Worm (Caenorhabditis elegans) whole organism, early embryonic: ENCODE measurements around the gene clec-202.

Source experiments
- B0310.2 ChIP-seq: sonication (generic microtip); optimal IDR thresholded peaks from 2 replicates; lab custom pipeline; 2016; ENCODE audit warnings: mild to moderate bottlenecking, missing genetic modification characterization, missing compliant biosample characterization
- F13C5.2 ChIP-seq: sonication (generic microtip); optimal IDR thresholded peaks from 2 replicates; lab custom pipeline; 2017; ENCODE audit warnings: mild to moderate bottlenecking, missing genetic modification characterization, inconsistent platforms, missing compliant biosample characterization
- aly-1 ChIP-seq: sonication (generic microtip); optimal IDR thresholded peaks from 2 replicates; lab custom pipeline; 2016; ENCODE audit warnings: missing genetic modification characterization, missing compliant biosample characterization
- ama-1 ChIP-seq: fragments of 150-350 bp; optimal IDR thresholded peaks from 2 replicates; lab custom pipeline; 2014
- ceh-13 ChIP-seq: fragments of 200-800 bp; sonication (Bioruptor generic); optimal IDR thresholded peaks from 2 replicates; lab custom pipeline; 2018; ENCODE audit warnings: mild to moderate bottlenecking, missing genetic modification characterization, missing compliant biosample characterization
- ceh-36 ChIP-seq: sonication (generic microtip); optimal IDR thresholded peaks from 2 replicates; lab custom pipeline; 2016; ENCODE audit warnings: missing genetic modification characterization, inconsistent platforms, missing compliant biosample characterization
- ets-7 ChIP-seq: sonication (generic microtip); optimal IDR thresholded peaks from 2 replicates; lab custom pipeline; 2016; ENCODE audit warnings: missing genotype, missing genetic modification characterization, missing compliant biosample characterization
- flt-1 ChIP-seq: fragments of 200-800 bp; sonication (Bioruptor generic); IDR thresholded peaks from 2 replicates; pipeline ENCODE4 v1.3.6; 2022; ENCODE audit warnings: missing genetic modification characterization, missing compliant biosample characterization
- hmbx-1 ChIP-seq: sonication (generic microtip); optimal IDR thresholded peaks from 2 replicates; lab custom pipeline; 2016; ENCODE audit warnings: mild to moderate bottlenecking, missing genetic modification characterization, missing compliant biosample characterization
- hmg-4 ChIP-seq: fragments of 200-800 bp; sonication (Bioruptor generic); optimal IDR thresholded peaks from 2 replicates; lab custom pipeline; 2018; ENCODE audit warnings: mild to moderate bottlenecking, missing genetic modification characterization, missing compliant biosample characterization
- hnd-1 ChIP-seq: sonication (generic microtip); optimal IDR thresholded peaks from 2 replicates; lab custom pipeline; 2016; ENCODE audit warnings: missing genetic modification characterization, missing compliant biosample characterization
- pes-1 ChIP-seq: fragments of 200-800 bp; sonication (Bioruptor generic); IDR thresholded peaks from 2 replicates; pipeline ENCODE4 v1.3.6; 2022; ENCODE audit warnings: missing genetic modification reagents, missing genetic modification characterization, missing compliant biosample characterization
- scrt-1 ChIP-seq: fragments of 200-800 bp; sonication (Bioruptor generic); IDR thresholded peaks from 2 replicates; pipeline ENCODE4 v1.3.6; 2022; ENCODE audit warnings: missing genetic modification characterization, missing compliant biosample characterization
- sea-1 ChIP-seq: fragments of 200-800 bp; sonication (Bioruptor generic); conservative IDR thresholded peaks from 2 replicates; pipeline ENCODE4 v1.3.6; 2022; ENCODE audit warnings: missing genetic modification characterization, missing compliant biosample characterization
- tbx-11 ChIP-seq: fragments of 200-800 bp; sonication (Bioruptor generic); IDR thresholded peaks from 2 replicates; pipeline ENCODE4 v1.3.6; 2022; ENCODE audit warnings: missing genetic modification characterization, missing compliant biosample characterization
- tbx-37 ChIP-seq: fragments of 200-800 bp; sonication (Bioruptor generic); conservative IDR thresholded peaks from 2 replicates; pipeline ENCODE4 v1.3.6; 2022; ENCODE audit warnings: missing genetic modification reagents, missing genetic modification characterization, missing compliant biosample characterization
- tra-4 ChIP-seq: sonication (generic microtip); optimal IDR thresholded peaks from 2 replicates; lab custom pipeline; 2017; ENCODE audit warnings: missing genetic modification characterization, missing compliant biosample characterization

Gene clec-202

DNA sequence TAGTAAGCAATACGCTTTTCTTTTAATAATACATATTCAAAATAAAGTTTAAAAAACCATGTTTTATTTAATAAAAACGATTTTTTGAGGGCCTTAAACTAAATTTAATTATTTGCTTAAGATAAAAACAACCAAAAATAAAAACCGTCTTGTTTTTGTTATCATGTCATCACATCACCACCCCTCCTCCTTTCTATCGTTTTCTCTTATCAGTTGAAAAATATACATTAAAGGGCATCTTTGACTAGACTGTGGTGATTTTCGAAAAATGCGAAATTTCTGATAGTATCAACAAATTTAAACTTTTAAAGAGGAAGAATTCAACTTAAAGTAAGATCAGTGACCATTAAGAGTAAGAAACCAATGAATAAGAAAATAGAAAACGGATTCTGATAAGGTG lies 44.9 kb downstream of the clec-202 start:
- TF ChIP-seq ets-7 (tag; lab: Kevin White, UChicago) (no peak), ama-1 (lab: Kevin White, UChicago) (no peak), hnd-1 (tag; lab: Kevin White, UChicago) (no peak), ceh-36 (tag; lab: Kevin White, UChicago) (no peak), scrt-1 (GFP tag; lab: Robert Waterston, UW) (no peak), tra-4 (tag; lab: Kevin White, UChicago) (no peak), B0310.2 (tag; lab: Kevin White, UChicago) (no peak), F13C5.2 (tag; lab: Kevin White, UChicago) (no peak), tbx-11 (GFP tag; lab: Robert Waterston, UW) (no peak), hmg-4 (GFP tag; lab: Kevin White, UChicago) (no peak), pes-1 (GFP tag; lab: Robert Waterston, UW) (no peak), ceh-13 (GFP tag; lab: Kevin White, UChicago) (no peak), flt-1 (no peak), hmbx-1 (no peak), sea-1 (GFP tag; lab: Robert Waterston, UW) (no peak), aly-1 (tag; lab: Kevin White, UChicago) (no peak), tbx-37 (GFP tag; lab: Robert Waterston, UW) (no peak)

DNA sequence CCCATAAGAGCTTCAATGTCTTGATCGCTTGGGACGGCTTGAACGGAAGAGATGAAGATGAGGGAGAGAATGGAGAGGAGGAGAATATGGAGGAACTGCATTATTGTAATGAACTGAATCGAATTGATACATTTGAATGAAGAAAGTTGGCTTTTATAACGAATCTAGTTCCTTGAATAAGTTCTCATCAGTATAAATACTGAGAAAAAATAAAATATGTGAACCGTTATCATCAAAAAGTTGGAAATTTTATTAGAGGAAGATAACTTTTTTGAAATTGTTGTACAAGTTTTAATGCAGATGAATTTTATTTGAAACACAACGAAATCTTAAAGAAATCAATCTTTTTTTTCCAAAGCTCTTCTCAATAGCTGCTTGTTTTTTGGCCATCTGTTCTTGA lies 45.8 kb downstream of the clec-202 start, which contains the start of gene T02D1.7:
T02D1.7 (minus strand) TSS at position 101 of the 400 bp plus-strand sequence.
- TF ChIP-seq tbx-37 (GFP tag; lab: Robert Waterston, UW), result no peak
- no peak for TF ChIP-seq tra-4 (tag; lab: Kevin White, UChicago)
- TF ChIP-seq ceh-13 (GFP tag; lab: Kevin White, UChicago), result no peak
- TF ChIP-seq aly-1 (tag; lab: Kevin White, UChicago), result no peak
- no peak for TF ChIP-seq F13C5.2 (tag; lab: Kevin White, UChicago)
- no peak for TF ChIP-seq scrt-1 (GFP tag; lab: Robert Waterston, UW)
- no peak for TF ChIP-seq ama-1 (lab: Kevin White, UChicago)
- TF ChIP-seq hmg-4 (GFP tag; lab: Kevin White, UChicago), result no peak
- TF ChIP-seq hnd-1 (tag; lab: Kevin White, UChicago), result no peak
- no peak for TF ChIP-seq hmbx-1
- no peak for TF ChIP-seq B0310.2 (tag; lab: Kevin White, UChicago)
- no peak for TF ChIP-seq pes-1 (GFP tag; lab: Robert Waterston, UW)
- no peak for TF ChIP-seq ceh-36 (tag; lab: Kevin White, UChicago)
- TF ChIP-seq tbx-11 (GFP tag; lab: Robert Waterston, UW), result no peak
- TF ChIP-seq sea-1 (GFP tag; lab: Robert Waterston, UW), result no peak
- no peak for TF ChIP-seq flt-1
- TF ChIP-seq ets-7 (tag; lab: Kevin White, UChicago), result no peak

DNA sequence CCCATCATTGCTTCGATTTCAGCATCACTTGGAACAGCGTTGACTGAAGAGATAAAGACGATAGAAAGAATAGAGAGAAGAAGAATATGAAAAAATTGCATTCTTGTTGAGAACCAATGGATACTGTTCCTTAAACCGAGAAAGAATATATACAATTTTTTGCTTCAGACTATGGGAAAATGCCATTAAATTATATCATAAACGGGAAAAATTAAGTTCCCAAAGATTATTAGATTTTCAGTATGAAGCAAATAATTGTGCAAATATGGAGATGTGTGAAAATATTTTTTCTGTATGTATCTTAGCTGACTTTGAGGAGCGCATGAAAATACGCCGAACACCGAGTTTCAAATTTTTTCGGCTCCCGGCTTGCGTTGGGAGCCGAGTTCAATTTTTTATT lies 46.2 kb downstream of the clec-202 start, which contains the start of gene T02D1.9:
T02D1.9 (minus strand) TSS at position 101 of the 400 bp plus-strand sequence.
- TF ChIP-seq tbx-11 (GFP tag; lab: Robert Waterston, UW) (no peak), ceh-13 (GFP tag; lab: Kevin White, UChicago) (no peak), hmbx-1 (no peak), aly-1 (tag; lab: Kevin White, UChicago) (no peak), pes-1 (GFP tag; lab: Robert Waterston, UW) (no peak), tra-4 (tag; lab: Kevin White, UChicago) (no peak), ceh-36 (tag; lab: Kevin White, UChicago) (no peak), B0310.2 (tag; lab: Kevin White, UChicago) (no peak), tbx-37 (GFP tag; lab: Robert Waterston, UW) (no peak), ama-1 (lab: Kevin White, UChicago) (no peak), sea-1 (GFP tag; lab: Robert Waterston, UW) (no peak), F13C5.2 (tag; lab: Kevin White, UChicago) (no peak), scrt-1 (GFP tag; lab: Robert Waterston, UW) (no peak), hmg-4 (GFP tag; lab: Kevin White, UChicago) (no peak), flt-1 (no peak), hnd-1 (tag; lab: Kevin White, UChicago) (no peak)

DNA sequence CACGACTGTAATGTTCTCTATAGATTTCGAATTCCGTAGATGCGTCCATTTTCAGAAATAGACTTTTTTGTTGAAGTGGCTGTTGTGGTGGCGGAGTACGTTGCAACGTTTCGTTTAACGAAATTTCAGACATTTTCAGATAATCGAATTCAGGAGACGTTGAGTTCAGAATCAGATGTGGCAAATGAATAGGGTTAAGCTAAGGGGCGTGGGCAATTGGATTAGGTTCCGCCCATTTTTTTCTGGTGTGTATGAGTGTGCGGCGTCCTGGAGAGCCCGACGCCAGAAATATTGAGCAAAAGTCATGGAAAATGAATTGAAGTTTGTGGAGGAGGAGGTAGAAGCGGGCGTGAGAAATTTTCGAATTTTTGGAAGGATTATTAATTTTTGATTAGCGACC lies 52.1 kb downstream of the clec-202 start:
- TF ChIP-seq F13C5.2 (tag; lab: Kevin White, UChicago), result no peak
- TF ChIP-seq flt-1, result no peak
- TF ChIP-seq ets-7 (tag; lab: Kevin White, UChicago), result no peak
- no peak for TF ChIP-seq hmg-4 (GFP tag; lab: Kevin White, UChicago)
- TF ChIP-seq B0310.2 (tag; lab: Kevin White, UChicago), result no peak
- no peak for TF ChIP-seq tbx-11 (GFP tag; lab: Robert Waterston, UW)
- no peak for TF ChIP-seq ceh-13 (GFP tag; lab: Kevin White, UChicago)
- no peak for TF ChIP-seq hmbx-1
- no peak for TF ChIP-seq tra-4 (tag; lab: Kevin White, UChicago)
- TF ChIP-seq ceh-36 (tag; lab: Kevin White, UChicago), result no peak
- TF ChIP-seq scrt-1 (GFP tag; lab: Robert Waterston, UW), result no peak
- no peak for TF ChIP-seq aly-1 (tag; lab: Kevin White, UChicago)
- no peak for TF ChIP-seq ama-1 (lab: Kevin White, UChicago)
- TF ChIP-seq tbx-37 (GFP tag; lab: Robert Waterston, UW), result no peak
